Fruit fly (Drosophila melanogaster) whole organism, embryonic: Measurements from ENCODE around the gene CG34427.

Source experiments
- Adf1 ChIP-seq: fragments of 200-800 bp; sonication (Bioruptor generic); IDR thresholded peaks from 2 replicates; pipeline ENCODE4 v1.3.6; 2022; ENCODE audit warnings: missing biosample characterization, missing genetic modification characterization
- Atf6 ChIP-seq: fragments of 200-800 bp; sonication (Bioruptor generic); IDR thresholded peaks from 2 replicates; pipeline ENCODE4 v1.3.6; 2022; ENCODE audit warnings: missing biosample characterization, missing genetic modification characterization
- BEAF-32 ChIP-seq: fragments of 200-800 bp; sonication (Bioruptor generic); optimal IDR thresholded peaks from 3 replicates; lab custom pipeline; 2017; ENCODE audit warnings: missing biosample characterization, missing genetic modification characterization, mild to moderate bottlenecking, moderate library complexity, missing genetic modification reagents
- CG10462 ChIP-seq: fragments of 200-800 bp; sonication (Bioruptor generic); optimal IDR thresholded peaks from 2 replicates; lab custom pipeline; 2016; ENCODE audit warnings: missing biosample characterization, missing genetic modification characterization
- CG10979 ChIP-seq: fragments of 200-800 bp; sonication (Bioruptor generic); optimal IDR thresholded peaks from 2 replicates; lab custom pipeline; 2018; ENCODE audit warnings: missing biosample characterization, mild to moderate bottlenecking, missing genetic modification characterization, moderate library complexity
- CG11085 ChIP-seq: fragments of 200-800 bp; sonication (Bioruptor generic); IDR thresholded peaks from 2 replicates; pipeline ENCODE4 v1.3.6; 2022; ENCODE audit warnings: missing biosample characterization, missing genetic modification characterization
- CG11723 ChIP-seq: fragments of 200-800 bp; sonication (Bioruptor generic); optimal IDR thresholded peaks from 2 replicates; lab custom pipeline; 2017; ENCODE audit warnings: missing biosample characterization, mild to moderate bottlenecking, missing genetic modification characterization
- CG14050 ChIP-seq: fragments of 200-800 bp; sonication (Bioruptor generic); IDR thresholded peaks from 3 replicates; pipeline ENCODE4 v1.3.6; 2022; ENCODE audit warnings: missing biosample characterization, missing genetic modification characterization
- CG18011 ChIP-seq: fragments of 200-800 bp; sonication (Bioruptor generic); optimal IDR thresholded peaks from 2 replicates; lab custom pipeline; 2017; ENCODE audit warnings: missing biosample characterization, missing genetic modification characterization, mild to moderate bottlenecking, moderate library complexity, missing genotype
- CG18619 ChIP-seq: fragments of 200-800 bp; sonication (Bioruptor generic); optimal IDR thresholded peaks from 3 replicates; lab custom pipeline; 2017; ENCODE audit warnings: missing biosample characterization, mild to moderate bottlenecking, missing genetic modification characterization
- CG2129 ChIP-seq: fragments of 200-800 bp; sonication (Bioruptor generic); IDR thresholded peaks from 2 replicates; pipeline ENCODE4 v1.3.6; 2022; ENCODE audit warnings: missing biosample characterization, missing genetic modification characterization; ENCODE audit not compliant: partially characterized antibody
- CG3065 ChIP-seq: fragments of 200-800 bp; sonication (Bioruptor generic); optimal IDR thresholded peaks from 2 replicates; lab custom pipeline; 2016; ENCODE audit warnings: missing biosample characterization, missing genetic modification characterization
- CG32767 ChIP-seq: fragments of 200-800 bp; sonication (Bioruptor generic); IDR thresholded peaks from 2 replicates; pipeline ENCODE4 v1.3.6; 2022; ENCODE audit warnings: missing biosample characterization, missing genetic modification characterization
- CG34224 ChIP-seq: fragments of 200-800 bp; sonication (Bioruptor generic); IDR thresholded peaks from 3 replicates; pipeline ENCODE4 v1.3.6; 2022; ENCODE audit warnings: missing biosample characterization, missing genetic modification characterization; ENCODE audit not compliant: partially characterized antibody
- CG3726 ChIP-seq: fragments of 200-800 bp; sonication (Bioruptor generic); IDR thresholded peaks from 3 replicates; pipeline ENCODE4, ENCODE4 v1.3.6; 2022; ENCODE audit warnings: missing biosample characterization, missing genetic modification characterization
- CG4730 ChIP-seq: fragments of 200-800 bp; sonication (Bioruptor generic); IDR thresholded peaks from 2 replicates; pipeline ENCODE4 v1.3.6; 2022; ENCODE audit warnings: missing biosample characterization, missing genetic modification characterization
- CG6254 ChIP-seq: fragments of 200-800 bp; sonication (Bioruptor generic); optimal IDR thresholded peaks from 3 replicates; lab custom pipeline; 2017; ENCODE audit warnings: mild to moderate bottlenecking, missing biosample characterization, missing genetic modification reagents, missing genetic modification characterization
- CG8478 ChIP-seq: fragments of >200 bp; optimal IDR thresholded peaks from 2 replicates; lab custom pipeline; 2018
- CG9215 ChIP-seq: fragments of 200-800 bp; sonication (Bioruptor generic); IDR thresholded peaks from 2 replicates; pipeline ENCODE4 v1.3.6; 2022; ENCODE audit warnings: missing biosample characterization, missing genetic modification characterization
- CG9797 ChIP-seq: fragments of 200-800 bp; sonication (Bioruptor generic); optimal IDR thresholded peaks from 3 replicates; lab custom pipeline; 2018; ENCODE audit warnings: missing biosample characterization, mild to moderate bottlenecking, missing genetic modification characterization
- Fer3 ChIP-seq: fragments of 200-800 bp; sonication (Bioruptor generic); optimal IDR thresholded peaks from 2 replicates; lab custom pipeline; 2018; ENCODE audit warnings: missing biosample characterization, mild to moderate bottlenecking, missing genetic modification characterization, moderate library complexity
- H15 ChIP-seq: fragments of 200-800 bp; sonication (Bioruptor generic); IDR thresholded peaks from 3 replicates; pipeline ENCODE4 v1.3.6; 2022; ENCODE audit warnings: missing biosample characterization, missing genetic modification characterization
- HLH54F ChIP-seq: fragments of 200-800 bp; sonication (Bioruptor generic); optimal IDR thresholded peaks from 3 replicates; lab custom pipeline; 2016; ENCODE audit warnings: missing biosample characterization, missing genetic modification characterization
- Max ChIP-seq: fragments of 200-800 bp; sonication (Bioruptor generic); optimal IDR thresholded peaks from 2 replicates; lab custom pipeline; 2016; ENCODE audit warnings: missing biosample characterization, mild to moderate bottlenecking, missing genetic modification characterization
- Med ChIP-seq: fragments of 200-800 bp; sonication (Bioruptor generic); peaks from one replicate; lab custom pipeline; 2016; ENCODE audit warnings: missing biosample characterization, missing genetic modification characterization, mild to moderate bottlenecking, inconsistent platforms, moderate library complexity
- Myb ChIP-seq: fragments of 200-800 bp; sonication (Bioruptor generic); optimal IDR thresholded peaks from 2 replicates; lab custom pipeline; 2016; ENCODE audit warnings: missing biosample characterization, missing genetic modification characterization
- NK7.1 ChIP-seq: fragments of 200-800 bp; sonication (Bioruptor generic); optimal IDR thresholded peaks from 3 replicates; lab custom pipeline; 2016; ENCODE audit warnings: missing biosample characterization, missing genetic modification characterization
- Nf-YA ChIP-seq: fragments of 200-800 bp; sonication (Bioruptor generic); IDR thresholded peaks from 2 replicates; pipeline ENCODE4 v1.3.6; 2022; ENCODE audit warnings: missing biosample characterization, missing genetic modification characterization
- Nf-YB ChIP-seq: fragments of 200-800 bp; sonication (Bioruptor generic); optimal IDR thresholded peaks from 3 replicates; lab custom pipeline; 2019; ENCODE audit warnings: missing biosample characterization, mild to moderate bottlenecking, missing genetic modification characterization, moderate library complexity
- Pdp1 ChIP-seq, 2 experiments: fragments of 200-800 bp; sonication (Bioruptor generic); optimal IDR thresholded peaks; 3 replicates each; lab custom pipeline; 2016; ENCODE audit warnings: missing biosample characterization in 2 of 2, missing genetic modification characterization in 2 of 2, mild to moderate bottlenecking in 1 of 2, moderate library complexity in 1 of 2
- Ravus ChIP-seq: fragments of 200-800 bp; sonication (Bioruptor generic); IDR thresholded peaks from 2 replicates; pipeline ENCODE4 v1.3.6; 2022; ENCODE audit warnings: missing biosample characterization, missing genetic modification characterization
- Sin3A ChIP-seq: fragments of >200 bp; optimal IDR thresholded peaks from 2 replicates; lab custom pipeline; 2018
- Sox100B ChIP-seq: fragments of 200-800 bp; sonication (Bioruptor generic); optimal IDR thresholded peaks from 3 replicates; lab custom pipeline; 2018; ENCODE audit warnings: missing biosample characterization, mild to moderate bottlenecking, missing genetic modification characterization
- bowl ChIP-seq: fragments of 200-800 bp; sonication (Bioruptor generic); IDR thresholded peaks from 2 replicates; pipeline ENCODE4 v1.3.6; 2022; ENCODE audit warnings: missing biosample characterization, missing genetic modification characterization
- br ChIP-seq: fragments of >200 bp; optimal IDR thresholded peaks from 2 replicates; lab custom pipeline; 2017
- ci ChIP-seq: fragments of 200-800 bp; sonication (Bioruptor generic); IDR thresholded peaks from 3 replicates; pipeline ENCODE4 v1.3.6; 2022; ENCODE audit warnings: missing biosample characterization, missing genetic modification characterization
- en ChIP-seq: fragments of 200-800 bp; sonication (Bioruptor generic); optimal IDR thresholded peaks from 2 replicates; lab custom pipeline; 2016; ENCODE audit warnings: missing biosample characterization, missing genetic modification characterization
- eve ChIP-seq, 2 experiments: fragments of >200 bp; optimal IDR thresholded peaks; 2 replicates each; lab custom pipeline; 2017; ENCODE audit warnings: missing biosample characterization in 2 of 2, missing genetic modification characterization in 2 of 2
- ftz-f1 ChIP-seq: fragments of 200-800 bp; sonication (Bioruptor generic); optimal IDR thresholded peaks from 2 replicates; lab custom pipeline; 2016; ENCODE audit warnings: missing biosample characterization, missing genetic modification characterization
- grau ChIP-seq: fragments of 200-800 bp; optimal IDR thresholded peaks from 3 replicates; lab custom pipeline; 2019; ENCODE audit warnings: missing biosample characterization, mild to moderate bottlenecking, missing genetic modification characterization, moderate library complexity
- gro ChIP-seq: fragments of 200-800 bp; sonication (Bioruptor generic); optimal IDR thresholded peaks from 2 replicates; lab custom pipeline; 2016; ENCODE audit warnings: missing biosample characterization, missing genetic modification characterization
- gt ChIP-seq: fragments of 200-800 bp; sonication (Bioruptor generic); IDR thresholded peaks from 2 replicates; pipeline ENCODE4 v1.3.6; 2022; ENCODE audit warnings: missing biosample characterization, missing genetic modification characterization
- lilli ChIP-seq: fragments of 200-800 bp; sonication (Bioruptor generic); optimal IDR thresholded peaks from 3 replicates; lab custom pipeline; 2016; ENCODE audit warnings: missing biosample characterization, missing genetic modification characterization
- luna ChIP-seq: fragments of 200-800 bp; sonication (Bioruptor generic); optimal IDR thresholded peaks from 2 replicates; lab custom pipeline; 2016; ENCODE audit warnings: missing biosample characterization, missing genetic modification characterization
- otp ChIP-seq: fragments of 200-800 bp; sonication (Bioruptor generic); IDR thresholded peaks from 3 replicates; pipeline ENCODE4, ENCODE4 v1.3.6; 2022; ENCODE audit warnings: missing biosample characterization, missing genetic modification characterization
- p53 ChIP-seq: fragments of 200-800 bp; sonication (Bioruptor generic); optimal IDR thresholded peaks from 2 replicates; lab custom pipeline; 2016; ENCODE audit warnings: missing biosample characterization, missing genetic modification characterization
- sd ChIP-seq: fragments of 200-800 bp; sonication (Bioruptor generic); optimal IDR thresholded peaks from 3 replicates; lab custom pipeline; 2018; ENCODE audit warnings: missing biosample characterization, mild to moderate bottlenecking, missing genetic modification characterization, moderate library complexity
- slou ChIP-seq: fragments of 200-800 bp; sonication (Bioruptor generic); optimal IDR thresholded peaks from 3 replicates; lab custom pipeline; 2016; ENCODE audit warnings: missing biosample characterization, missing genetic modification characterization
- stwl ChIP-seq: fragments of 200-800 bp; sonication (Bioruptor generic); optimal IDR thresholded peaks from 3 replicates; lab custom pipeline; 2018; ENCODE audit warnings: missing biosample characterization, mild to moderate bottlenecking, missing genetic modification characterization, moderate library complexity
- tin ChIP-seq: fragments of 200-800 bp; sonication (Bioruptor generic); optimal IDR thresholded peaks from 3 replicates; lab custom pipeline; 2016; ENCODE audit warnings: missing biosample characterization, missing genetic modification characterization
- tio ChIP-seq: fragments of 200-800 bp; sonication (Bioruptor generic); optimal IDR thresholded peaks from 2 replicates; lab custom pipeline; 2017; ENCODE audit warnings: missing biosample characterization, missing genetic modification characterization, inconsistent platforms
- trh ChIP-seq: fragments of 200-800 bp; sonication (Bioruptor generic); optimal IDR thresholded peaks from 2 replicates; lab custom pipeline; 2016; ENCODE audit warnings: missing biosample characterization, missing genetic modification characterization
- zen ChIP-seq: fragments of 200-800 bp; sonication (Bioruptor generic); optimal IDR thresholded peaks from 3 replicates; lab custom pipeline; 2018; ENCODE audit warnings: missing biosample characterization, mild to moderate bottlenecking, missing genetic modification characterization, moderate library complexity

Gene CG34427

DNA sequence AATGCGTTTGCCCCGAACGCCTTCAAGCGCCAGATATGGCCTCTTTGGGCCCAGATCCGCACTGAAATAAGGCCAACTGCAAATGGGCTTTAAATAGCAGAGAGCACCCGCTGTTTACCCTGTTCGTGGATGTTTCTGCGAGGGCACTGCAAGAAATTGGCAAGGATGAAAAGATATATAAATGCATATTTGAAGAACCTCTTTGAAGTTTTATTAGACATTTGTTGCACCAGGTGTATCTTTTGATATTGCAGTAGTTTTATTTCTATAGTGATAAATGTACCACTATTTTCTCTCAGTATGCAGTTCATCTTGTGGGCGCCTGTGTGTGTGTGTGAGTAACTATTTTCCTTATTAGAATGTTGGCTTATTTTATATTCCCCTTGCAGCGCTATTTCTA lies 8.9 kb downstream of the CG34427 start (continued):
- TF ChIP-seq gt (no peak), BEAF-32 (GFP tag; lab: Kevin White, UChicago) (no peak), Fer3 (tag; lab: Kevin White, UChicago) (peak; percentile 17), CG8478 (lab: Kevin White, UChicago) (no peak), H15 (GFP tag; lab: Robert Waterston, UW) (peak; percentile 37; the same call in 1 of the 3 replicates), slou (no peak), CG11723 (no peak), otp (GFP tag; lab: Robert Waterston, UW) (peak; percentile 64; the same call in 2 of the 3 replicates), luna (GFP tag; lab: Kevin White, UChicago) (no peak), CG9797 (GFP tag; lab: Kevin White, UChicago) (no peak), en (GFP tag; lab: Kevin White, UChicago) (no peak), CG3065 (GFP tag; lab: Kevin White, UChicago) (no peak), CG18011 (GFP tag; lab: Kevin White, UChicago) (no peak), CG2129 (GFP tag; lab: Robert Waterston, UW) (no peak), Nf-YA (peak; percentile 63), ftz-f1 (GFP tag; lab: Kevin White, UChicago) (no peak), Sin3A (lab: Kevin White, UChicago) (no peak), sd (tag; lab: Kevin White, UChicago) (no peak), tin (peak; percentile 8), Sox100B (GFP tag; lab: Kevin White, UChicago) (peak; percentile 9), CG3726 (GFP tag; lab: Robert Waterston, UW) (no peak), Adf1 (GFP tag; lab: Robert Waterston, UW) (no peak), CG34224 (GFP tag; lab: Robert Waterston, UW) (no peak), stwl (no peak), Ravus (GFP tag; lab: Robert Waterston, UW) (no peak), trh (GFP tag; lab: Kevin White, UChicago) (no peak), p53 (GFP tag; lab: Kevin White, UChicago) (no peak), CG10979 (no peak), NK7.1 (GFP tag; lab: Kevin White, UChicago) (no peak), CG18619 (GFP tag; lab: Kevin White, UChicago) (no peak), lilli (GFP tag; lab: Kevin White, UChicago) (no peak), CG4730 (GFP tag; lab: Robert Waterston, UW) (peak; percentile 46; the same call in 1 of the 2 replicates), HLH54F (GFP tag; lab: Kevin White, UChicago) (no peak), zen (tag; lab: Kevin White, UChicago) (peak; percentile 20), Nf-YB (GFP tag; lab: Kevin White, UChicago) (no peak), CG9215 (GFP tag; lab: Robert Waterston, UW) (peak; percentile 39; the same call in 1 of the 2 replicates), gro (GFP tag; lab: Kevin White, UChicago) (no peak), CG6254 (GFP tag; lab: Kevin White, UChicago) (no peak), CG14050 (peak; percentile 40; the same call in 1 of the 3 replicates), Med (GFP tag; lab: Kevin White, UChicago) (peak; percentile 55), ci (peak; percentile 85), CG11085 (GFP tag; lab: Robert Waterston, UW) (no peak), CG32767 (GFP tag; lab: Robert Waterston, UW) (peak; percentile 68), eve (GFP tag; optimal IDR thresholded peaks at IDR 0.05; lab: Kevin White, UChicago) (no peak), Max (no peak), br (no peak), Pdp1 (GFP tag; optimal IDR thresholded peaks at IDR 0.05; lab: Kevin White, UChicago) (no peak), grau (tag; lab: Kevin White, UChicago) (peak; percentile 23), Atf6 (GFP tag; lab: Robert Waterston, UW) (peak; percentile 31; the same call in 1 of the 2 replicates), tio (GFP tag; lab: Kevin White, UChicago) (no peak), bowl (no peak), Myb (no peak), CG10462 (GFP tag; lab: Kevin White, UChicago) (no peak)
